Fruit fly (Drosophila melanogaster) whole organism, prepupa: ENCODE data around the gene CG13282.

Experiments
- CG16779 ChIP-seq: fragments of 200-800 bp; sonication (Bioruptor generic); optimal IDR thresholded peaks from 3 replicates; lab custom pipeline; 2017; ENCODE audit warnings: missing biosample characterization, mild to moderate bottlenecking, missing genetic modification characterization
- CG6792 ChIP-seq: fragments of 200-800 bp; sonication (Bioruptor generic); optimal IDR thresholded peaks from 3 replicates; lab custom pipeline; 2016; ENCODE audit warnings: missing biosample characterization, missing genetic modification characterization
- CG6854 ChIP-seq: fragments of 200-800 bp; sonication (Bioruptor generic); optimal IDR thresholded peaks from 2 replicates; lab custom pipeline; 2017; ENCODE audit warnings: missing biosample characterization, mild to moderate bottlenecking, missing genetic modification characterization
- Eip75B ChIP-seq: fragments of 200-800 bp; sonication (Bioruptor generic); optimal IDR thresholded peaks from 3 replicates; lab custom pipeline; 2016; ENCODE audit warnings: missing biosample characterization, missing genetic modification characterization
- Gug ChIP-seq: fragments of 200-800 bp; sonication (Bioruptor generic); IDR thresholded peaks from 2 replicates; pipeline ENCODE4 v1.3.6; 2022; ENCODE audit warnings: missing biosample characterization, missing genetic modification characterization
- Hr39 ChIP-seq: fragments of 200-800 bp; sonication (Bioruptor generic); optimal IDR thresholded peaks from 2 replicates; lab custom pipeline; 2016; ENCODE audit warnings: missing biosample characterization, missing genetic modification characterization
- acj6 ChIP-seq: fragments of 200-800 bp; sonication (Bioruptor generic); optimal IDR thresholded peaks from 3 replicates; lab custom pipeline; 2016; ENCODE audit warnings: missing biosample characterization, missing genetic modification characterization
- cyc ChIP-seq: fragments of 200-800 bp; sonication (Bioruptor generic); optimal IDR thresholded peaks from 3 replicates; lab custom pipeline; 2016; ENCODE audit warnings: missing biosample characterization, missing genetic modification characterization
- fkh ChIP-seq: fragments of 200-800 bp; sonication (Bioruptor generic); optimal IDR thresholded peaks from 3 replicates; lab custom pipeline; 2017; ENCODE audit warnings: missing biosample characterization, mild to moderate bottlenecking, missing genetic modification characterization, moderate library complexity
- net ChIP-seq: fragments of 200-800 bp; sonication (Bioruptor generic); optimal IDR thresholded peaks from 3 replicates; lab custom pipeline; 2016; ENCODE audit warnings: missing biosample characterization, missing genetic modification characterization
- spab ChIP-seq: fragments of 200-800 bp; sonication (Bioruptor generic); optimal IDR thresholded peaks from 2 replicates; lab custom pipeline; 2017; ENCODE audit warnings: missing biosample characterization, mild to moderate bottlenecking, missing genetic modification characterization, missing genetic modification reagents

DNA sequence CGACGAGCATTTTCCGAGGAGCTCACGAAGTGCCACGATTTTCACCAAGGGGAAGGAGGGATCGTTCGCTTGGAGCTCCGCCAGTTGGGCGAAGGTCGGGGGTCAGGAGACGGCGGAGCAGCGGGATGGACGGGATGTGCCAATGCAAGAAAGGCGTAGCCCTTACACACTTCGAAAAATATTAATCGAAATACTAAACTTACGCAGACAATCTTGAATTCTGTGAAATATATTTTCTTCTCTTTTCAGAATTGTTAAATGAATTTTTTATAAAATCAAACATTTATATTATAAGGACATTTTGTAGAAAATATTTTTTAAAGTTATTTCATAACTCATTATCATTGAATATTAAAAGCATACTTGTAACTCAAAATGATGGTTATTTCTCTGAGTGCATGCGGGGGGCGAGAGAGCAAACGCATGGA is 34.6 kb upstream of the CG13282 start:
- no peak for TF ChIP-seq CG16779 (tag; lab: Kevin White, UChicago)
- peak; percentile 19 for TF ChIP-seq Eip75B
- peak; percentile 54 for TF ChIP-seq Gug
- TF ChIP-seq acj6 (GFP tag; lab: Kevin White, UChicago): peak; percentile 2
- no peak for TF ChIP-seq cyc
- TF ChIP-seq CG6854 (GFP tag; lab: Kevin White, UChicago): no peak
- TF ChIP-seq net (GFP tag; lab: Kevin White, UChicago): peak; percentile 42
- TF ChIP-seq spab (GFP tag; lab: Kevin White, UChicago): no peak
- no peak for TF ChIP-seq CG6792 (GFP tag; lab: Kevin White, UChicago)
- TF ChIP-seq Hr39 (GFP tag; lab: Kevin White, UChicago): no peak
- TF ChIP-seq fkh: no peak
